Worm (Caenorhabditis elegans) whole organism, L4 larva: ENCODE data around the gene ZK1236.5.
A peak's percentile ranks its signal among the peaks of the same experiment; 100 is the strongest.

Experiments used
- F10B5.3 ChIP-seq: sonication (generic microtip); optimal IDR thresholded peaks from 2 replicates; lab custom pipeline; 2016; ENCODE audit warnings: mild to moderate bottlenecking, missing genetic modification characterization, missing compliant biosample characterization
- F26F4.8 ChIP-seq: fragments of 200-800 bp; sonication (Bioruptor generic); conservative IDR thresholded peaks from 2 replicates; pipeline ENCODE4 v1.3.6; 2022; ENCODE audit warnings: missing genetic modification characterization, missing compliant biosample characterization
- T26A8.4 ChIP-seq: fragments of 200-800 bp; sonication (Bioruptor generic); IDR thresholded peaks from 2 replicates; pipeline ENCODE4 v1.3.6; 2022; ENCODE audit warnings: missing genetic modification characterization, missing compliant biosample characterization
- Y105C5A.15 ChIP-seq: fragments of 200-800 bp; sonication (Bioruptor generic); IDR thresholded peaks from 2 replicates; pipeline ENCODE4 v1.3.6; 2022; ENCODE audit warnings: missing genetic modification characterization, missing compliant biosample characterization
- Y75B8A.6 ChIP-seq: fragments of 200-800 bp; sonication (Bioruptor generic); IDR thresholded peaks from 2 replicates; pipeline ENCODE4 v1.3.6; 2022; ENCODE audit warnings: missing genetic modification reagents, missing genetic modification characterization, missing compliant biosample characterization
- ZK337.2 ChIP-seq: fragments of 200-800 bp; sonication (Bioruptor generic); IDR thresholded peaks from 2 replicates; pipeline ENCODE4 v1.3.6; 2022; ENCODE audit warnings: missing genetic modification reagents, missing genetic modification characterization, missing compliant biosample characterization
- ZK546.5 ChIP-seq, 2 experiments: sonication (generic microtip); optimal IDR thresholded peaks; 2 replicates each; lab custom pipeline; 2017; ENCODE audit warnings: missing biosample characterization in 2 of 2, missing genetic modification characterization in 2 of 2
- aly-2 ChIP-seq: sonication (generic microtip); optimal IDR thresholded peaks from 2 replicates; lab custom pipeline; 2018; ENCODE audit warnings: missing biosample characterization, missing genetic modification characterization
- ama-1 ChIP-seq: fragments of 150-350 bp; optimal IDR thresholded peaks from 2 replicates; lab custom pipeline; 2014; ENCODE audit warnings: inconsistent platforms, mixed read lengths
- attf-4 ChIP-seq: sonication (generic microtip); optimal IDR thresholded peaks from 3 replicates; lab custom pipeline; 2017; ENCODE audit warnings: missing biosample characterization, missing genetic modification characterization
- ceh-20 ChIP-seq: fragments of 200-800 bp; sonication (Bioruptor generic); IDR thresholded peaks from 2 replicates; pipeline ENCODE4 v1.3.6; 2022; ENCODE audit warnings: missing genetic modification reagents, missing genetic modification characterization, missing compliant biosample characterization
- ceh-28 ChIP-seq: fragments of 150-350 bp; optimal IDR thresholded peaks from 2 replicates; lab custom pipeline; 2014; ENCODE audit warnings: missing biosample characterization, missing genetic modification reagents, missing genetic modification characterization
- ceh-82 ChIP-seq: sonication (generic microtip); optimal IDR thresholded peaks from 2 replicates; lab custom pipeline; 2017; ENCODE audit warnings: missing biosample characterization, missing genetic modification characterization
- ces-1 ChIP-seq: fragments of 150-350 bp; sonication (generic microtip); optimal IDR thresholded peaks from 4 replicates; lab custom pipeline; 2014; ENCODE audit warnings: missing biosample characterization, missing genetic modification reagents, missing genetic modification characterization
- ctbp-1 ChIP-seq: fragments of 200-800 bp; sonication (Bioruptor generic); IDR thresholded peaks from 2 replicates; pipeline ENCODE4 v1.3.6; 2022; ENCODE audit warnings: missing genetic modification reagents, missing genetic modification characterization, missing compliant biosample characterization
- daf-12 ChIP-seq: fragments of 150-350 bp; optimal IDR thresholded peaks from 2 replicates; lab custom pipeline; 2014; ENCODE audit warnings: missing biosample characterization, missing genetic modification reagents, missing genetic modification characterization
- daf-16 ChIP-seq, 3 experiments: sonication (generic microtip); optimal IDR thresholded peaks; 2 replicates each; lab custom pipeline; 2016 to 2017; ENCODE audit warnings: missing genetic modification characterization in 3 of 3, missing genetic modification reagents in 3 of 3, mild to moderate bottlenecking in 2 of 3, missing compliant biosample characterization in 2 of 3, missing biosample characterization in 1 of 3, moderate library complexity in 1 of 3
- daf-19 ChIP-seq: fragments of 200-800 bp; sonication (Bioruptor generic); conservative IDR thresholded peaks from 2 replicates; pipeline ENCODE4 v1.3.6; 2022; ENCODE audit warnings: missing genetic modification characterization, missing compliant biosample characterization
- dmd-8 ChIP-seq: fragments of 200-800 bp; sonication (Bioruptor generic); IDR thresholded peaks from 2 replicates; pipeline ENCODE4 v1.3.6; 2022; ENCODE audit warnings: missing genetic modification characterization, missing compliant biosample characterization
- dpl-1 ChIP-seq: fragments of 150-350 bp; optimal IDR thresholded peaks from 2 replicates; lab custom pipeline; 2014; ENCODE audit warnings: missing biosample characterization, missing genetic modification reagents, missing genetic modification characterization
- egl-27 ChIP-seq: sonication (generic microtip); optimal IDR thresholded peaks from 3 replicates; lab custom pipeline; 2017; ENCODE audit warnings: missing biosample characterization, missing genetic modification reagents, missing genetic modification characterization
- fos-1 ChIP-seq: fragments of 150-350 bp; optimal IDR thresholded peaks from 2 replicates; lab custom pipeline; 2014; ENCODE audit warnings: missing biosample characterization, missing genetic modification characterization
- hif-1 ChIP-seq, 2 experiments: sonication (generic microtip); optimal IDR thresholded peaks; 2 replicates each; lab custom pipeline; 2016 to 2017; ENCODE audit warnings: missing compliant biosample characterization in 2 of 2, missing genetic modification characterization in 2 of 2, missing genetic modification reagents in 2 of 2, missing genotype in 2 of 2, mild to moderate bottlenecking in 1 of 2
- hlh-30 ChIP-seq: sonication (generic microtip); optimal IDR thresholded peaks from 2 replicates; lab custom pipeline; 2017; ENCODE audit warnings: antibody characterized with exemption, mild to moderate bottlenecking, missing genetic modification characterization, missing compliant biosample characterization; ENCODE audit not compliant: insufficient read depth
- lin-15B ChIP-seq: fragments of 150-350 bp; sonication (generic microtip); optimal IDR thresholded peaks from 3 replicates; lab custom pipeline; 2014; ENCODE audit warnings: missing biosample characterization, missing genetic modification characterization
- madf-5 ChIP-seq, 2 experiments: fragments of 200-800 bp; sonication (Bioruptor generic); IDR thresholded peaks; 2 replicates each; pipeline ENCODE4 v1.3.6; 2022; ENCODE audit warnings: missing compliant biosample characterization in 2 of 2, missing genetic modification characterization in 2 of 2
- madf-9 ChIP-seq: fragments of 200-800 bp; sonication (Bioruptor generic); conservative IDR thresholded peaks from 2 replicates; pipeline ENCODE4 v1.3.6; 2022; ENCODE audit warnings: missing genetic modification reagents, missing genetic modification characterization, missing compliant biosample characterization
- mdt-29 ChIP-seq: fragments of 200-800 bp; sonication (Bioruptor generic); IDR thresholded peaks from 2 replicates; pipeline ENCODE4 v1.3.6; 2022; ENCODE audit warnings: missing genetic modification reagents, missing genetic modification characterization, missing compliant biosample characterization
- mes-2 ChIP-seq: sonication (generic microtip); optimal IDR thresholded peaks from 2 replicates; lab custom pipeline; 2016; ENCODE audit warnings: missing genotype, mild to moderate bottlenecking, missing genetic modification characterization, missing compliant biosample characterization; ENCODE audit not compliant: poor library complexity, severe bottlenecking
- nhr-10 ChIP-seq: fragments of 150-350 bp; optimal IDR thresholded peaks from 2 replicates; lab custom pipeline; 2014; ENCODE audit warnings: missing biosample characterization, missing genetic modification characterization
- nhr-11 ChIP-seq: fragments of 150-350 bp; optimal IDR thresholded peaks from 2 replicates; lab custom pipeline; 2014; ENCODE audit warnings: missing biosample characterization, missing genetic modification characterization
- nhr-111 ChIP-seq: fragments of 200-800 bp; sonication (Bioruptor generic); optimal IDR thresholded peaks from 2 replicates; lab custom pipeline; 2018; ENCODE audit warnings: mild to moderate bottlenecking, missing genetic modification characterization, missing compliant biosample characterization
- nhr-237 ChIP-seq: sonication (generic microtip); optimal IDR thresholded peaks from 2 replicates; lab custom pipeline; 2017; ENCODE audit warnings: missing biosample characterization, missing genetic modification characterization
- nhr-25 ChIP-seq: sonication (generic microtip); optimal IDR thresholded peaks from 2 replicates; lab custom pipeline; 2017; ENCODE audit warnings: missing genetic modification characterization, mild to moderate bottlenecking, missing compliant biosample characterization, antibody characterized with exemption, moderate library complexity, borderline replicate concordance; ENCODE audit not compliant: insufficient read depth
- nhr-42 ChIP-seq: fragments of 200-800 bp; sonication (Bioruptor generic); IDR thresholded peaks from 2 replicates; pipeline ENCODE4 v1.3.6; 2022; ENCODE audit warnings: missing genetic modification characterization, missing compliant biosample characterization
- nhr-48 ChIP-seq: sonication (generic microtip); optimal IDR thresholded peaks from 2 replicates; lab custom pipeline; 2016; ENCODE audit warnings: mild to moderate bottlenecking, missing genetic modification characterization, missing compliant biosample characterization
- nhr-6 ChIP-seq: fragments of 150-350 bp; optimal IDR thresholded peaks from 2 replicates; lab custom pipeline; 2014; ENCODE audit warnings: missing biosample characterization, missing genetic modification characterization
- nhr-76 ChIP-seq: fragments of 150-350 bp; optimal IDR thresholded peaks from 2 replicates; lab custom pipeline; 2014; ENCODE audit warnings: missing biosample characterization, missing genetic modification characterization
- rbr-2 ChIP-seq: sonication (generic microtip); optimal IDR thresholded peaks from 2 replicates; lab custom pipeline; 2016; ENCODE audit warnings: missing genotype, missing genetic modification characterization, missing compliant biosample characterization
- sdz-12 ChIP-seq: fragments of 200-800 bp; sonication (Bioruptor generic); optimal IDR thresholded peaks from 2 replicates; lab custom pipeline; 2018; ENCODE audit warnings: mild to moderate bottlenecking, missing genetic modification characterization, missing compliant biosample characterization
- set-16 ChIP-seq: fragments of 200-800 bp; sonication (Bioruptor generic); IDR thresholded peaks from 2 replicates; pipeline ENCODE4 v1.3.6; 2022; ENCODE audit warnings: missing genetic modification reagents, missing genetic modification characterization, missing compliant biosample characterization
- skn-1 ChIP-seq: fragments of 150-350 bp; optimal IDR thresholded peaks from 2 replicates; lab custom pipeline; 2014; ENCODE audit warnings: missing biosample characterization, missing genetic modification characterization
- snpc-1.2 ChIP-seq: fragments of 200-800 bp; sonication (Bioruptor generic); IDR thresholded peaks from 2 replicates; pipeline ENCODE4 v1.3.6; 2022; ENCODE audit warnings: missing genetic modification reagents, missing genetic modification characterization, missing compliant biosample characterization
- tra-1 ChIP-seq: fragments of 200-800 bp; sonication (Bioruptor generic); IDR thresholded peaks from 2 replicates; pipeline ENCODE4 v1.3.6; 2022; ENCODE audit warnings: missing genetic modification reagents, missing genetic modification characterization, missing compliant biosample characterization
- unc-62 ChIP-seq, 3 experiments: fragments of 150-350 bp in 1 of 3; sonication (generic microtip); optimal IDR thresholded peaks in 2 of 3; peaks in 1 of 3; 1 replicate in 1 of 3; 2 replicates in 2 of 3; lab custom pipeline; 2014 to 2017; ENCODE audit warnings: missing biosample characterization in 3 of 3, missing genetic modification characterization in 3 of 3, missing genetic modification reagents in 3 of 3, missing genotype in 1 of 3
- vab-7 ChIP-seq: fragments of 200-800 bp; sonication (Bioruptor generic); IDR thresholded peaks from 2 replicates; pipeline ENCODE4 v1.3.6; 2022; ENCODE audit warnings: missing genetic modification reagents, missing genetic modification characterization, missing compliant biosample characterization
- zfp-2 ChIP-seq: sonication (generic microtip); optimal IDR thresholded peaks from 2 replicates; lab custom pipeline; 2016; ENCODE audit warnings: mild to moderate bottlenecking, missing genetic modification characterization, missing compliant biosample characterization
- zfp-3 ChIP-seq: fragments of 200-800 bp; sonication (Bioruptor generic); conservative IDR thresholded peaks from 2 replicates; pipeline ENCODE4 v1.3.6; 2022; ENCODE audit warnings: missing genetic modification reagents, missing genetic modification characterization, missing compliant biosample characterization
- zip-2 ChIP-seq: fragments of 150-350 bp; optimal IDR thresholded peaks from 2 replicates; lab custom pipeline; 2014; ENCODE audit warnings: missing biosample characterization, missing genetic modification characterization

Gene ZK1236.5

DNA sequence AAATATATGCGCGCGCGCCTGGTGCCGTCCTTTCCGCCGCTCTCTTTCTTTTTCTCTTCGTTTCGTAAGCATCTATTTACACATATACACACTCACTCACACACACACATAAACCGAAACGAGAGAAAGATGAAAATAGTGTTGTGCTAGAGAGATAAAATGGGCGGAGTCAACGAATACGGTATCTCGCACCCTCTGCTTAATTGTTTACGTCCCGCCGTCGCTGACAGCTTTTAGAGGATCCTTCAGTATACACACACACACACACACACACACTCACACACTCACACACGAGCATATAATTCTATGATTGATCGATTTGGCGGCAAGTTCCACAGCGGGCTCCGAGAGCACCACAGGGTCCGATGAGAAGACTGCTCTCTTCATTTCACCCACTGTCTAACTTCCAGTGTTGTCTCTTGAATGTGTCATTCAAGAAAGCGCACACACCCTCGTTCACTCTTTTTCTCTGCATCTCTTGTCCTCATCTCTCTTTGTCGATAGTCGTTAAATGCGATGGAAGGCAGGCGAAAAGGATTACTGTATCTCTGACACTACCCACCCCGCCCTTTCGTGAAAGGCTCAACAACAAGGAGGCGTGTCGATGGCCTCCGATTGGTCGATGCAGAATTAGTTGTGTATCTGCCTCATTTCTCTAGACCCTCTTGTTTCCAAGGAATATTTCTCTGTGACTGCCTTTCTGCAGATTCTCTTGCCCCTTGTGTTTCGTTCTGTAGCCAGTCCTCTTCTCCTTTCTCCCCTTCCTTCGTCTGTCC lies 14.6 kb downstream of the ZK1236.5 start (continued):
- TF ChIP-seq zfp-3 (no peak), lin-15B (no peak), unc-62 (GFP tag; optimal IDR thresholded peaks at IDR 0.05 in 1 of 2; lab: Kevin White, UChicago) (peak; percentile 71 to 100), unc-62 (tag; optimal IDR thresholded peaks at IDR 0.05; lab: Kevin White, UChicago) (peak; percentile 83), F26F4.8 (GFP tag; lab: Robert Waterston, UW) (no peak), set-16 (peak; percentile 54), nhr-10 (tag; lab: Kevin White, UChicago) (no peak), tra-1 (GFP tag; lab: Robert Waterston, UW) (no peak), nhr-6 (tag; lab: Kevin White, UChicago) (peak; percentile 71), fos-1 (tag; lab: Kevin White, UChicago) (no peak), T26A8.4 (GFP tag; lab: Robert Waterston, UW) (peak; percentile 91), nhr-48 (tag; lab: Kevin White, UChicago) (peak; percentile 87), madf-9 (GFP tag; lab: Robert Waterston, UW) (peak; percentile 71), madf-5 (GFP tag; IDR thresholded peaks at IDR 0.05; lab: Robert Waterston, UW) (no peak), mdt-29 (GFP tag; lab: Robert Waterston, UW) (no peak), ZK337.2 (no peak), ama-1 (lab: Kevin White, UChicago) (no peak), nhr-237 (tag; lab: Kevin White, UChicago) (no peak), ceh-28 (tag; lab: Kevin White, UChicago) (peak; percentile 86), aly-2 (tag; lab: Kevin White, UChicago) (no peak), egl-27 (tag; lab: Kevin White, UChicago) (no peak), vab-7 (GFP tag; lab: Robert Waterston, UW) (peak; percentile 34; the same call in 1 of the 2 replicates), Y75B8A.6 (GFP tag; lab: Robert Waterston, UW) (no peak), dpl-1 (GFP tag; lab: Kevin White, UChicago) (peak; percentile 43), nhr-42 (GFP tag; lab: Robert Waterston, UW) (peak; percentile 39; the same call in 1 of the 2 replicates), ZK546.5 (tag; optimal IDR thresholded peaks at IDR 0.05; lab: Kevin White, UChicago) (peak in 1 of 2 experiments; percentile 57), zip-2 (peak; percentile 20), nhr-11 (tag; lab: Kevin White, UChicago) (peak; percentile 95), nhr-76 (tag; lab: Kevin White, UChicago) (peak; percentile 24), ceh-20 (peak; percentile 91), hlh-30 (tag; lab: Kevin White, UChicago) (peak; percentile 83), zfp-2 (tag; lab: Kevin White, UChicago) (peak; percentile 50), Y105C5A.15 (no peak), hif-1 (tag; optimal IDR thresholded peaks at IDR 0.05; lab: Kevin White, UChicago) (peak; percentile 39 to 73), mes-2 (tag; lab: Kevin White, UChicago) (peak; percentile 43), sdz-12 (no peak), dmd-8 (GFP tag; lab: Robert Waterston, UW) (no peak), ceh-82 (tag; lab: Kevin White, UChicago) (no peak), snpc-1.2 (GFP tag; lab: Robert Waterston, UW) (no peak), skn-1 (tag; lab: Kevin White, UChicago) (no peak), daf-12 (tag; lab: Kevin White, UChicago) (no peak), rbr-2 (peak; percentile 97), ctbp-1 (GFP tag; lab: Robert Waterston, UW) (peak; percentile 89), nhr-25 (peak; percentile 77), F10B5.3 (peak; percentile 93), attf-4 (peak; percentile 53), ces-1 (GFP tag; lab: Kevin White, UChicago) (peak; percentile 26), daf-19 (GFP tag; lab: Robert Waterston, UW) (0 out of 2 replicates have a peak, but pooled peaks have one; percentile 59), nhr-111 (GFP tag; lab: Kevin White, UChicago) (no peak), daf-16 (GFP tag; optimal IDR thresholded peaks at IDR 0.05; lab: Kevin White, UChicago) (peak; percentile 86 to 90), daf-16 (tag; optimal IDR thresholded peaks at IDR 0.05; lab: Kevin White, UChicago) (peak; percentile 92)
